3 fruit fly cellular contexts compared by ENCODE assay signal in the genomic region with DNA sequence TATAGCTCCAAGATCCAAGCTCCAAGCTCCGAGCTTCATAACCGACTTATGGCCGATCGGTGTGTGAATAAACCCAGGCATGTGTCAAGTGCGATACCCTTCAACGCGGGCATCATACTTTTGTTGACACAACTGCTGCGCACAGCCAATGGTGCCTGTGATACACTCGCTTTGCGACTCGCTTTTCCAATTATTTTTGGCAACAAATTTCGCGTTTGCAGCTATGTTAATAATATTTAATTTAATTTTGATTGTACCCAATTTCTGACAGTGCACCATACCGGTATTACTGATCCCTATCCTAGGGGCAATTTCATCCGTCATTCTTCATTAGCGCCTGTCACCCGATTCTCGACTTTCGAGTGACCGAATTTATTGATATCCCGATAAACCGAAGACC.
A peak's percentile ranks its signal among the peaks of the same experiment; 100 is the strongest.
TF ChIP-seq lines count a peak whose summit lies in the region.

No protein-coding gene starts in this region.

- no peak for TF ChIP-seq CTCF in whole organism, embryonic (GFP tag; optimal IDR thresholded peaks at IDR 0.05; lab: Kevin White, UChicago)

TF ChIP-seq in whole organism, embryonic, 481 proteins besides CTCF, POLR2A, EP300 and RAD21:
- TF ChIP-seq sug (tag; optimal IDR thresholded peaks at IDR 0.05; lab: Kevin White, UChicago) (no peak), chinmo (GFP tag; IDR thresholded peaks at IDR 0.05; lab: Robert Waterston, UW; ENCODE audit: partially characterized antibody) (0 out of 4 replicates have a peak, but pooled peaks have one; percentile 16), Med (GFP tag; lab: Kevin White, UChicago) (peak; percentile 52), slbo (GFP tag; IDR thresholded peaks at IDR 0.05; lab: Robert Waterston, UW) (peak; percentile 38), CG17359 (tag; optimal IDR thresholded peaks at IDR 0.05; lab: Kevin White, UChicago) (no peak), grn (GFP tag; optimal IDR thresholded peaks at IDR 0.05; lab: Kevin White, UChicago) (no peak), gcm (GFP tag; optimal IDR thresholded peaks at IDR 0.05; lab: Kevin White, UChicago) (no peak)

TF ChIP-seq in whole organism, prepupa, 60 proteins besides CTCF, POLR2A, EP300 and RAD21:
- TF ChIP-seq ss (GFP tag; optimal IDR thresholded peaks at IDR 0.05; lab: Kevin White, UChicago) (no peak), CG10669 (GFP tag; optimal IDR thresholded peaks at IDR 0.05; lab: Kevin White, UChicago) (no peak), CG3032 (tag; optimal IDR thresholded peaks at IDR 0.05; lab: Kevin White, UChicago) (no peak), Gug (GFP tag; IDR thresholded peaks at IDR 0.05; lab: Robert Waterston, UW) (no peak), CG16779 (tag; optimal IDR thresholded peaks at IDR 0.05; lab: Kevin White, UChicago) (no peak), Eip78C (GFP tag; lab: Kevin White, UChicago) (peak; percentile 29), topi (GFP tag; optimal IDR thresholded peaks at IDR 0.05; lab: Kevin White, UChicago) (no peak), fkh (GFP tag; optimal IDR thresholded peaks at IDR 0.05; lab: Kevin White, UChicago) (peak; percentile 2), svp (GFP tag; lab: Kevin White, UChicago) (peak; percentile 62), CG11762 (GFP tag; optimal IDR thresholded peaks at IDR 0.05; lab: Kevin White, UChicago; ENCODE audit: insufficient read depth) (no peak)

TF ChIP-seq in whole organism, wandering third instar larva, 38 proteins besides CTCF, POLR2A, EP300 and RAD21:
- TF ChIP-seq foxo (GFP tag; optimal IDR thresholded peaks at IDR 0.05; lab: Kevin White, UChicago) (no peak), rgr (GFP tag; optimal IDR thresholded peaks at IDR 0.05; lab: Kevin White, UChicago) (peak; percentile 23), Vsx2 (GFP tag; optimal IDR thresholded peaks at IDR 0.05; lab: Kevin White, UChicago; ENCODE audit: partially characterized antibody) (no peak), OdsH (GFP tag; optimal IDR thresholded peaks at IDR 0.05; lab: Kevin White, UChicago) (peak; percentile 6), psq (GFP tag; optimal IDR thresholded peaks at IDR 0.05; lab: Kevin White, UChicago) (peak; percentile 6), HLH106 (tag; optimal IDR thresholded peaks at IDR 0.05; lab: Kevin White, UChicago) (no peak), ey (GFP tag; optimal IDR thresholded peaks at IDR 0.05; lab: Kevin White, UChicago) (peak; percentile 1), h (GFP tag; optimal IDR thresholded peaks at IDR 0.05; lab: Kevin White, UChicago) (peak; percentile 15), Sp1 (GFP tag; optimal IDR thresholded peaks at IDR 0.05; lab: Kevin White, UChicago) (no peak), dl (GFP tag; optimal IDR thresholded peaks at IDR 0.05; lab: Kevin White, UChicago; ENCODE audit: insufficient read depth in 1 of 2, partially characterized antibody in 2 of 2) (no peak), tai (GFP tag; optimal IDR thresholded peaks at IDR 0.05; lab: Kevin White, UChicago) (no peak)
